Worm (Caenorhabditis elegans) whole organism, mixed stage, embryonic: ENCODE data around the gene K05F1.14.

Experiments used
- lsy-2 ChIP-seq: fragments of 150-350 bp; optimal IDR thresholded peaks from 2 replicates; lab custom pipeline; 2014; ENCODE audit warnings: missing biosample characterization, missing genetic modification characterization
- nhr-28 ChIP-seq: fragments of 150-350 bp; optimal IDR thresholded peaks from 2 replicates; lab custom pipeline; 2014; ENCODE audit warnings: missing biosample characterization, missing genetic modification characterization
- nhr-76 ChIP-seq: sonication (generic microtip); optimal IDR thresholded peaks from 2 replicates; lab custom pipeline; 2017; ENCODE audit warnings: missing biosample characterization, missing genetic modification characterization
- snpc-4 ChIP-seq: fragments of 150-350 bp; optimal IDR thresholded peaks from 2 replicates; lab custom pipeline; 2014; ENCODE audit warnings: missing biosample characterization, missing genetic modification characterization
- sptf-1 ChIP-seq: sonication (generic microtip); optimal IDR thresholded peaks from 2 replicates; lab custom pipeline; 2017; ENCODE audit warnings: mild to moderate bottlenecking, missing genetic modification characterization, moderate library complexity, missing compliant biosample characterization
- unc-62 ChIP-seq: fragments of 150-350 bp; optimal IDR thresholded peaks from 2 replicates; lab custom pipeline; 2014; ENCODE audit warnings: missing biosample characterization, missing genetic modification reagents, missing genetic modification characterization
- ztf-11 ChIP-seq: fragments of 150-350 bp; optimal IDR thresholded peaks from 2 replicates; lab custom pipeline; 2014; ENCODE audit warnings: missing biosample characterization, missing genetic modification characterization

DNA sequence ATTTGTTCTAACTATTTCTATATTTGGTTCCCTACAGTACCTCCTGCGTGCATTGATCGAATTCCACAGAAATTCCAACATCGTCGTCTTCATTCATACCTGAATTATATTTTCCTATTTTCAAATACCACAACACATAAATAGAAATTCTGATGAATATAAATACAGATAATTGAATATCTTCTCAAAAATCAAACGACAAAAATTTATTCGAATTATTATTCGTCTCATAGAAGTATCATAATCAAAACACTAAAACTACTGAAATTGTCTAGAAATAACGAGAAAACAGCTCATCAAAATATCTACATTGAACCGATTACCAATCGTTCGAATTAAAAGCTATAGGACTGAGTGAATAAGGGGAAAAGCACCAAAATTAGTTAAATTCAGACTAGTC lies 40.7 kb upstream of the K05F1.14 start, which contains the start of gene gtap-1:
- TF ChIP-seq nhr-76 (tag; lab: Kevin White, UChicago) (no peak), unc-62 (GFP tag; lab: Kevin White, UChicago) (no peak), snpc-4 (tag; lab: Kevin White, UChicago) (no peak), sptf-1 (tag; lab: Kevin White, UChicago) (no peak), ztf-11 (tag; lab: Kevin White, UChicago) (no peak), nhr-28 (tag; lab: Kevin White, UChicago) (no peak), lsy-2 (tag; lab: Kevin White, UChicago) (no peak)
